Fruit fly (Drosophila melanogaster): Measurements from ENCODE around the gene CG44090.

DNA sequence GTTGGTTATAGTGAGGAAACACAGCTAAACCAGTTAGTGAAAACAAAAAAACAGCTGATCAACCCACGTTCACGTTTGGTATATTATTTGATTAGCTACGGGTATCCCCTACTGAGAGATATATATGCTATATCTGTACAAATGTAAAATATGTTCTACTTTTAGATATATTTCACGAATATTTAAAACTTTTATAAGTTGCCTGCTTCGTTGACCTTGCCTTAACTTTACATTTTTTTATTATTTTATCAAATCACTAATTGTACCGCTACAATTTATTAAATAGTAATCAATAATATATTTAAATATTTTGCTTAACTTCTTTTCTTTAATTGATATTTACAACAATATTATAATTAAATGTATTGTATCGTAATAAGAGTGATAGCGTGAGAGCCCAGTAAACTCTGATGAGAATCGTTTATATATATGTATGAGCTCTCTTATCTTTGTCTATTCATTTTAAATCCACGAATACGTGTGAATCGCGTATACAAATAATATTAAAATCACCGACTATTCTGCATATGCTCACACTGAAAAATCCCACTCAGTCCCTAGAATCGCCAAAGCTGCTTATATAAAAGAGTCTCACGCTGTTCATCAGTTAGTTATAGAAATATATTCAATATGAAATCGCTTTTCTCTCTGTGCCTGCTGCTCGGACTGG, 21.6 kb downstream of the CG44090 start, which contains the start of gene CG42821:
- TF ChIP-seq EcR (GFP tag; optimal IDR thresholded peaks at IDR 0.05): no peak
- no peak for TF ChIP-seq pan (optimal IDR thresholded peaks at IDR 0.05)
- TF ChIP-seq usp (GFP tag; optimal IDR thresholded peaks at IDR 0.05): no peak
- TF ChIP-seq CG8478 (optimal IDR thresholded peaks at IDR 0.05): no peak
- no peak for TF ChIP-seq psq (optimal IDR thresholded peaks at IDR 0.05)
- no peak for TF ChIP-seq Dll (optimal IDR thresholded peaks at IDR 0.05)

Data from whole organism.